Worm (Caenorhabditis elegans) whole organism, young adult: ENCODE data around the gene F11D11.3.

Experiments used
- B0336.3 ChIP-seq: fragments of 200-800 bp; sonication (Bioruptor generic); IDR thresholded peaks from 2 replicates; pipeline ENCODE4 v1.3.6; 2022; ENCODE audit warnings: missing genetic modification characterization, missing compliant biosample characterization
- D2030.7 ChIP-seq: fragments of 200-800 bp; sonication (Bioruptor generic); IDR thresholded peaks from 2 replicates; pipeline ENCODE4 v1.3.6; 2022; ENCODE audit warnings: missing genetic modification reagents, missing genetic modification characterization, missing compliant biosample characterization
- F49E8.2 ChIP-seq: sonication (generic microtip); optimal IDR thresholded peaks from 3 replicates; lab custom pipeline; 2017; ENCODE audit warnings: missing genetic modification characterization, mild to moderate bottlenecking, missing compliant biosample characterization, antibody characterized with exemption, moderate library complexity; ENCODE audit not compliant: insufficient read depth
- K11D2.4 ChIP-seq: fragments of 200-800 bp; sonication (Bioruptor generic); IDR thresholded peaks from 2 replicates; pipeline ENCODE4 v1.3.6; 2022; ENCODE audit warnings: missing genetic modification reagents, missing genetic modification characterization, missing compliant biosample characterization
- Y53F4B.3 ChIP-seq: fragments of 200-800 bp; sonication (Bioruptor generic); IDR thresholded peaks from 2 replicates; pipeline ENCODE4 v1.3.6; 2022; ENCODE audit warnings: missing genetic modification reagents, missing genetic modification characterization, missing compliant biosample characterization
- Y56A3A.18 ChIP-seq: fragments of 200-800 bp; sonication (Bioruptor generic); IDR thresholded peaks from 2 replicates; pipeline ENCODE4 v1.3.6; 2022; ENCODE audit warnings: missing genetic modification reagents, missing genetic modification characterization, missing compliant biosample characterization
- Y67H2A.10 ChIP-seq: fragments of 200-800 bp; sonication (Bioruptor generic); conservative IDR thresholded peaks from 2 replicates; pipeline ENCODE4 v1.3.6; 2022; ENCODE audit warnings: missing genetic modification reagents, missing genetic modification characterization, missing compliant biosample characterization
- Y95B8A.8 ChIP-seq: fragments of 200-800 bp; sonication (Bioruptor generic); IDR thresholded peaks from 2 replicates; pipeline ENCODE4 v1.3.6; 2022; ENCODE audit warnings: missing genetic modification reagents, missing genetic modification characterization, missing compliant biosample characterization
- aptf-2 ChIP-seq: fragments of 200-800 bp; sonication (Bioruptor generic); conservative IDR thresholded peaks from 2 replicates; pipeline ENCODE4 v1.3.6; 2022; ENCODE audit warnings: missing genetic modification reagents, missing genetic modification characterization, missing compliant biosample characterization
- atf-7 ChIP-seq: sonication (generic microtip); optimal IDR thresholded peaks from 2 replicates; lab custom pipeline; 2017; ENCODE audit warnings: mild to moderate bottlenecking, missing genetic modification characterization, missing compliant biosample characterization
- bed-2 ChIP-seq: fragments of 200-800 bp; sonication (Bioruptor generic); IDR thresholded peaks from 2 replicates; pipeline ENCODE4 v1.3.6; 2022; ENCODE audit warnings: missing genetic modification reagents, missing genetic modification characterization, missing compliant biosample characterization
- cebp-1 ChIP-seq, 2 experiments: fragments of 200-800 bp in 1 of 2; sonication (Bioruptor generic) in 1 of 2; sonication (generic microtip) in 1 of 2; IDR thresholded peaks in 1 of 2; optimal IDR thresholded peaks in 1 of 2; 2 replicates each; pipeline versions ENCODE4 v1.3.6 to Lab custom; 2017 to 2022; ENCODE audit warnings: missing compliant biosample characterization in 2 of 2, missing genetic modification characterization in 2 of 2, mild to moderate bottlenecking in 1 of 2, missing genetic modification reagents in 1 of 2, moderate library complexity in 1 of 2
- ceh-58 ChIP-seq: fragments of 200-800 bp; sonication (Bioruptor generic); IDR thresholded peaks from 2 replicates; pipeline ENCODE4 v1.3.6; 2022; ENCODE audit warnings: missing genetic modification characterization, missing compliant biosample characterization
- ceh-79 ChIP-seq: sonication (generic microtip); optimal IDR thresholded peaks from 2 replicates; lab custom pipeline; 2017; ENCODE audit warnings: mild to moderate bottlenecking, missing genetic modification characterization, missing compliant biosample characterization
- dox-1 ChIP-seq: fragments of 200-800 bp; sonication (Bioruptor generic); IDR thresholded peaks from 2 replicates; pipeline ENCODE4 v1.3.6; 2022; ENCODE audit warnings: missing genetic modification reagents, missing genetic modification characterization, missing compliant biosample characterization
- efl-1 ChIP-seq: fragments of 150-350 bp; optimal IDR thresholded peaks from 2 replicates; lab custom pipeline; 2014; ENCODE audit warnings: missing biosample characterization, missing genetic modification reagents, missing genetic modification characterization
- ets-4 ChIP-seq: fragments of 200-800 bp; sonication (Bioruptor generic); optimal IDR thresholded peaks from 2 replicates; lab custom pipeline; 2018; ENCODE audit warnings: mild to moderate bottlenecking, missing genetic modification characterization, missing compliant biosample characterization
- gei-17 ChIP-seq: fragments of 200-800 bp; sonication (Bioruptor generic); optimal IDR thresholded peaks from 2 replicates; lab custom pipeline; 2018; ENCODE audit warnings: mild to moderate bottlenecking, missing genetic modification characterization, missing compliant biosample characterization
- hlh-12 ChIP-seq: sonication (generic microtip); optimal IDR thresholded peaks from 2 replicates; lab custom pipeline; 2016; ENCODE audit warnings: missing genetic modification characterization, missing compliant biosample characterization
- hmg-1.2 ChIP-seq: fragments of 200-800 bp; sonication (Bioruptor generic); IDR thresholded peaks from 2 replicates; pipeline ENCODE4 v1.3.6; 2022; ENCODE audit warnings: missing genetic modification reagents, missing genetic modification characterization, missing compliant biosample characterization
- lin-26 ChIP-seq: fragments of 200-800 bp; sonication (Bioruptor generic); IDR thresholded peaks from 2 replicates; pipeline ENCODE4 v1.3.6; 2022; ENCODE audit warnings: missing genetic modification reagents, missing genetic modification characterization, missing compliant biosample characterization
- lin-35 ChIP-seq, 3 experiments: fragments of 150-350 bp in 2 of 3; sonication (generic microtip) in 1 of 3; optimal IDR thresholded peaks; 2 replicates each; lab custom pipeline; 2014 to 2018; ENCODE audit warnings: missing biosample characterization in 3 of 3, missing genetic modification characterization in 3 of 3, missing genetic modification reagents in 3 of 3
- lin-54 ChIP-seq: fragments of 200-800 bp; sonication (Bioruptor generic); optimal IDR thresholded peaks from 2 replicates; lab custom pipeline; 2018; ENCODE audit warnings: mild to moderate bottlenecking, missing genetic modification characterization, missing compliant biosample characterization
- madf-10 ChIP-seq: sonication (generic microtip); optimal IDR thresholded peaks from 2 replicates; lab custom pipeline; 2016; ENCODE audit warnings: mild to moderate bottlenecking, missing genetic modification characterization, missing compliant biosample characterization
- madf-3 ChIP-seq: fragments of 200-800 bp; sonication (Bioruptor generic); IDR thresholded peaks from 2 replicates; pipeline ENCODE4 v1.3.6; 2022; ENCODE audit warnings: missing genetic modification reagents, missing genetic modification characterization, missing compliant biosample characterization
- madf-8 ChIP-seq: fragments of 200-800 bp; sonication (Bioruptor generic); conservative IDR thresholded peaks from 2 replicates; pipeline ENCODE4 v1.3.6; 2022; ENCODE audit warnings: missing genetic modification reagents, missing genetic modification characterization, missing compliant biosample characterization
- nhr-80 ChIP-seq: sonication (generic microtip); optimal IDR thresholded peaks from 2 replicates; lab custom pipeline; 2016; ENCODE audit warnings: missing genetic modification characterization, missing compliant biosample characterization
- rcor-1 ChIP-seq: fragments of 200-800 bp; sonication (Bioruptor generic); IDR thresholded peaks from 2 replicates; pipeline ENCODE4 v1.3.6; 2022; ENCODE audit warnings: missing genetic modification reagents, missing genetic modification characterization, missing compliant biosample characterization
- rec-8 ChIP-seq, 2 experiments: sonication (generic microtip); optimal IDR thresholded peaks; 2 replicates each; lab custom pipeline; 2016; ENCODE audit warnings: mild to moderate bottlenecking in 2 of 2, missing genetic modification characterization in 2 of 2, missing genetic modification reagents in 2 of 2, missing genotype in 2 of 2, missing biosample characterization in 1 of 2, missing compliant biosample characterization in 1 of 2, moderate library complexity in 1 of 2
- repo-1 ChIP-seq: sonication (generic microtip); optimal IDR thresholded peaks from 2 replicates; lab custom pipeline; 2017; ENCODE audit warnings: mild to moderate bottlenecking, missing genetic modification characterization, missing compliant biosample characterization
- snpc-3.4 ChIP-seq: sonication (generic microtip); optimal IDR thresholded peaks from 2 replicates; lab custom pipeline; 2017; ENCODE audit warnings: missing genetic modification characterization, mild to moderate bottlenecking, missing compliant biosample characterization, antibody characterized with exemption, moderate library complexity, missing genotype, missing genetic modification reagents
- snpc-4 ChIP-seq, 5 experiments: fragments of 150-350 bp in 1 of 5; sonication (generic microtip) in 4 of 5; optimal IDR thresholded peaks; 2 replicates each; lab custom pipeline; 2014 to 2018; ENCODE audit warnings: missing genetic modification characterization in 5 of 5, missing biosample characterization in 3 of 5, antibody characterized with exemption in 2 of 5, mild to moderate bottlenecking in 2 of 5, missing compliant biosample characterization in 2 of 5, missing genotype in 2 of 5, moderate library complexity in 2 of 5, missing genetic modification reagents in 1 of 5
- tbx-9 ChIP-seq: sonication (generic microtip); optimal IDR thresholded peaks from 2 replicates; lab custom pipeline; 2016; ENCODE audit warnings: borderline replicate concordance, missing genetic modification characterization, inconsistent platforms, missing compliant biosample characterization
- zfh-2 ChIP-seq: fragments of 200-800 bp; sonication (Bioruptor generic); conservative IDR thresholded peaks from 2 replicates; pipeline ENCODE4 v1.3.6; 2022; ENCODE audit warnings: missing genetic modification reagents, missing genetic modification characterization, missing compliant biosample characterization
- ztf-26 ChIP-seq: sonication (generic microtip); optimal IDR thresholded peaks from 2 replicates; lab custom pipeline; 2017; ENCODE audit warnings: missing genetic modification characterization, missing compliant biosample characterization

Gene F11D11.3

DNA sequence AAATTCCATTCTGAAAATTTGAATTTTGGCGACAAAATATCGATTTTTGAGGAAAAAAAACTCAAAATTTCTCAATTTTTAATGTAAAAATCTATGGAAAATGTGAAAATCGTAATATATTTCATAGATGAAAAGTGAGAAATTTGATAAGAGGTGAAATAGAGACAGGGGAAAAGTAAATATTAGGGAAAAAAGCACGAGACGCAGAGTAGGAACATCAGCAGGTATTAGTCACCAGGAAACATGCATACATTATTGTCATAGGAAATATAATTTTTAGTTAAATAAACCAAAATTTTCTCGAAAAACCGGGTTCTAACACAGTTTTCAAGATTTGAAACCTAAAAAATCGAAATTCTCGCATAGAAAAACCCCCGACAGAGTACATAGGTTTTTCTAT is 40.7 kb upstream of the F11D11.3 start, which contains the start of gene nhr-170:
TSS of gene nhr-170 (minus strand) at position 16 of the 400 bp plus-strand sequence.
- TF ChIP-seq Y53F4B.3 (GFP tag; lab: Robert Waterston, UW) (no peak), nhr-80 (peak; percentile 17)

DNA sequence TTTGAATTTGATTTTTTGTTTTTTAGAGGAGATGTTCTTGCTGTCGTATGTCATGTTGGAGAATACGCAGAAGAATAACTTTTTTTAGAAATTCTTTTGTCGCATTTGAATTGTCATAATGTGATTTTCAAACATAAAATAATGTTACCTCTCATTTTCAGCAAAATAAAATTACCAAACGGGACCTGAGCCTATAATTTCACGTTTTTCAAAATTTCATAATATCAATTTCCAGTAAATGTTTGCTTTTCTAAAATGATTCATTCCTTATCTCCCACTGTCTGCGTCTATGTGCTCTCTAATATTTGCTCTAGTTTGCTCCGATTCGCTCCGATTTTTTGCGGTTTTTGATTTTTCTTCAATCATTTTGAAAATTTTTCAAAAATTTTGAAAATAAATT is 30.6 kb upstream of the F11D11.3 start, which contains the start of gene nhr-231:
TSS of gene nhr-231 (plus strand) at position 301 of the 400 bp plus-strand sequence.
- TF ChIP-seq B0336.3 (no peak), madf-10 (tag; lab: Kevin White, UChicago) (no peak), dox-1 (GFP tag; lab: Robert Waterston, UW) (no peak), madf-8 (GFP tag; lab: Robert Waterston, UW) (no peak), bed-2 (GFP tag; lab: Robert Waterston, UW) (no peak), lin-26 (GFP tag; lab: Robert Waterston, UW) (no peak), cebp-1 (GFP tag; IDR thresholded peaks at IDR 0.05; lab: Robert Waterston, UW) (no peak), cebp-1 (tag; optimal IDR thresholded peaks at IDR 0.05; lab: Kevin White, UChicago) (peak; percentile 14)

DNA sequence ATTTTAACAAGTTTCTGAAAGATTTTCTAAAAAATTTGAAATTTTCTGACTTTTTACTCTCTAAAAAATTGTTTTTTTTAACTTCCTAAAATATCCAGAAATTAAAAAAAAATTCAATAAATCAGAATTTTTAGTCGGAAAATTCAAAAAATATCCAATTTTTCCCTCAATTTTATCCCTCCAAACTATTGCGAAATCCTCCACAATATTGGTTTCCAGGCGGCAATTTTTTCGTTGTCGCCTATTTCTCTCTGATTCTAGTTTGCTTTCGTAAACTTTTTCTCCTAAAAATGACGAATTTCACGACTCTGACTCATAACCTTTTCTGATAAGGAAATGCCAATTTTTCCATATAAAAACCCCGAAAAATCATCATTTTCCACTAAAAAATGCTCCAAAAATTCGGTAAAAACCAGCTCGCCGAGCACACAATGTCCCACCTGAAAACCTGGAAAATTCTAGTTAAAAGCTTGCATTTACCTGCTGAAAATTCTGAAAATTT is 27.4 kb upstream of the F11D11.3 start, which contains the start of gene Y17D7B.2:
TSS of gene Y17D7B.2 (plus strand) at position 323 of the 502 bp plus-strand sequence.
- TF ChIP-seq repo-1 (tag; lab: Kevin White, UChicago) (no peak), cebp-1 (GFP tag; IDR thresholded peaks at IDR 0.05; lab: Robert Waterston, UW) (peak; percentile 64; the same call in 1 of the 2 replicates), cebp-1 (tag; optimal IDR thresholded peaks at IDR 0.05; lab: Kevin White, UChicago) (peak; percentile 96)
- TF ChIP-seq, all 124 proteins: peak for 1

DNA sequence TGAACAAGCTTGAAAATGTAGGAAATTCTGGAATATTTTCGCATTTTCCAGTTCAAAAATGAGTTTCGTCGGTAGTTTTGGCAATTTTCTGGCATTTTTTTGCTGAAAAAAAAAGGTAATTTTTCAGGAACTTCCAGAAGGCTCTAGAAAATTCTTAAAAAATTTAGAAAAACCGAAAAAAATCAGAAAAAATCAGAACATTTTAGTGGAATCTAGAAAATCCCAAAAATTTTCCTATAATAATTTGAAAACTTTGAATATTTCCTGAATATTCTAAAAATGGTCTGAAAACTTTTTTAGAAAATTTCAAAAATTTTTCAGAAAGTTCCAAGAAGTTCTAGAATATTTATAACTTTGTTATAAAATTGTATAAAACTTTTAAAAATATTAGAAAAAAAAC is 26.6 kb upstream of the F11D11.3 start, which contains the start of gene Y17D7B.3:
TSS of gene Y17D7B.3 (minus strand) at position 101 of the 400 bp plus-strand sequence.
- TF ChIP-seq D2030.7 (GFP tag; lab: Robert Waterston, UW) (no peak), snpc-3.4 (tag; lab: Kevin White, UChicago) (no peak)

ce11 chrV:18783474-18783873 is 23.4 kb upstream of the F11D11.3 start, which contains the start of gene Y17D7B.10:
Y17D7B.10 (plus strand) TSS chrV:18783716.
- TF ChIP-seq atf-7 (tag; lab: Kevin White, UChicago) (no peak), ets-4 (GFP tag; lab: Kevin White, UChicago) (no peak), hlh-12 (tag; lab: Kevin White, UChicago) (no peak), B0336.3 (no peak), rec-8 (tag; optimal IDR thresholded peaks at IDR 0.05; lab: Kevin White, UChicago) (no peak), D2030.7 (GFP tag; lab: Robert Waterston, UW) (no peak), lin-54 (GFP tag; lab: Kevin White, UChicago) (no peak), ztf-26 (tag; lab: Kevin White, UChicago) (no peak), F49E8.2 (tag; lab: Kevin White, UChicago) (no peak), efl-1 (GFP tag; lab: Kevin White, UChicago) (no peak), madf-3 (GFP tag; lab: Robert Waterston, UW) (no peak), cebp-1 (GFP tag; IDR thresholded peaks at IDR 0.05; lab: Robert Waterston, UW) (no peak), cebp-1 (tag; optimal IDR thresholded peaks at IDR 0.05; lab: Kevin White, UChicago) (no peak), aptf-2 (GFP tag; lab: Robert Waterston, UW) (no peak), tbx-9 (tag; lab: Kevin White, UChicago) (no peak)

DNA sequence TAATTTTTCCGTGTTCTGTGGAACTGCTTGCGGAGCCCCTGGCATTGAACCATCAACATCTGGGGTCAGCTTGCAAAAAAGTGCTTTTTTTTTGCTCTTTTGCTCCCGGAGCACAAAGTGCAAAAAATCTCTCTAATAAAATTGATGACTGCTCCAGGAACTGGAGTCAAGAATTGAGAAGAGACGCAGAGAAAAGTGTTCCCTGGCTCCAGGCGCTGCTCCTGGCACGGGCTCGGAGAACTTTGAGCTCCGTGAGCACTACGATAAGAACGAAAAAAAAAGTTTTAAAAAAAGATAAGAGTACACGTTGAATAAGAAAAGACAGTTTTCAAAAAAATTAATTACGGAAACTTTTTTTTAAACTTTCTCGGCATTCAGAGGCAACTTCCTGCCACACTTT is 22.7 kb upstream of the F11D11.3 start:
- peak; percentile 61 for TF ChIP-seq dox-1 (GFP tag; lab: Robert Waterston, UW)
- no peak for TF ChIP-seq D2030.7 (GFP tag; lab: Robert Waterston, UW)
- TF ChIP-seq gei-17, result no peak
- TF ChIP-seq cebp-1 (GFP tag; IDR thresholded peaks at IDR 0.05; lab: Robert Waterston, UW), result no peak
- peak; percentile 32 for TF ChIP-seq cebp-1 (tag; optimal IDR thresholded peaks at IDR 0.05; lab: Kevin White, UChicago)
- TF ChIP-seq K11D2.4, result no peak
- TF ChIP-seq ceh-79 (tag; lab: Kevin White, UChicago), result no peak
- TF ChIP-seq Y67H2A.10 (GFP tag; lab: Robert Waterston, UW), result no peak
- no peak for TF ChIP-seq lin-54 (GFP tag; lab: Kevin White, UChicago)
- TF ChIP-seq zfh-2 (GFP tag; lab: Robert Waterston, UW), result peak; percentile 48
- TF ChIP-seq ceh-58, result no peak
- TF ChIP-seq nhr-80, result peak; percentile 76
- TF ChIP-seq lin-35 (GFP tag; optimal IDR thresholded peaks at IDR 0.05; lab: Kevin White, UChicago), result peak in 1 of 3 experiments; percentile 15
- no peak for TF ChIP-seq Y95B8A.8 (GFP tag; lab: Robert Waterston, UW)
- TF ChIP-seq Y56A3A.18, result no peak
- TF ChIP-seq rcor-1, result no peak
- TF ChIP-seq snpc-4 (GFP tag; optimal IDR thresholded peaks at IDR 0.05; lab: Kevin White, UChicago), result no peak
- peak in 1 of 4 experiments; percentile 15 for TF ChIP-seq snpc-4 (tag; optimal IDR thresholded peaks at IDR 0.05; lab: Kevin White, UChicago)
- peak; percentile 27; the same call in 1 of the 2 replicates for TF ChIP-seq hmg-1.2
